Worm (Caenorhabditis elegans) whole organism, early embryonic: ENCODE results near the gene C54E10.10.
"Not testable (repeated sequence)": the region's sequence is repeated elsewhere in the genome, so short reads cannot be mapped to it uniquely, and the experiment has no call there.

Experiments
- B0310.2 ChIP-seq: sonication (generic microtip); optimal IDR thresholded peaks from 2 replicates; lab custom pipeline; 2016; ENCODE audit warnings: mild to moderate bottlenecking, missing genetic modification characterization, missing compliant biosample characterization
- F13C5.2 ChIP-seq: sonication (generic microtip); optimal IDR thresholded peaks from 2 replicates; lab custom pipeline; 2017; ENCODE audit warnings: mild to moderate bottlenecking, missing genetic modification characterization, inconsistent platforms, missing compliant biosample characterization
- aly-1 ChIP-seq: sonication (generic microtip); optimal IDR thresholded peaks from 2 replicates; lab custom pipeline; 2016; ENCODE audit warnings: missing genetic modification characterization, missing compliant biosample characterization
- ama-1 ChIP-seq: fragments of 150-350 bp; optimal IDR thresholded peaks from 2 replicates; lab custom pipeline; 2014
- ceh-13 ChIP-seq: fragments of 200-800 bp; sonication (Bioruptor generic); optimal IDR thresholded peaks from 2 replicates; lab custom pipeline; 2018; ENCODE audit warnings: mild to moderate bottlenecking, missing genetic modification characterization, missing compliant biosample characterization
- ceh-36 ChIP-seq: sonication (generic microtip); optimal IDR thresholded peaks from 2 replicates; lab custom pipeline; 2016; ENCODE audit warnings: missing genetic modification characterization, inconsistent platforms, missing compliant biosample characterization
- ets-7 ChIP-seq: sonication (generic microtip); optimal IDR thresholded peaks from 2 replicates; lab custom pipeline; 2016; ENCODE audit warnings: missing genotype, missing genetic modification characterization, missing compliant biosample characterization
- flt-1 ChIP-seq: fragments of 200-800 bp; sonication (Bioruptor generic); IDR thresholded peaks from 2 replicates; pipeline ENCODE4 v1.3.6; 2022; ENCODE audit warnings: missing genetic modification characterization, missing compliant biosample characterization
- hmbx-1 ChIP-seq: sonication (generic microtip); optimal IDR thresholded peaks from 2 replicates; lab custom pipeline; 2016; ENCODE audit warnings: mild to moderate bottlenecking, missing genetic modification characterization, missing compliant biosample characterization
- hmg-4 ChIP-seq: fragments of 200-800 bp; sonication (Bioruptor generic); optimal IDR thresholded peaks from 2 replicates; lab custom pipeline; 2018; ENCODE audit warnings: mild to moderate bottlenecking, missing genetic modification characterization, missing compliant biosample characterization
- hnd-1 ChIP-seq: sonication (generic microtip); optimal IDR thresholded peaks from 2 replicates; lab custom pipeline; 2016; ENCODE audit warnings: missing genetic modification characterization, missing compliant biosample characterization
- pes-1 ChIP-seq: fragments of 200-800 bp; sonication (Bioruptor generic); IDR thresholded peaks from 2 replicates; pipeline ENCODE4 v1.3.6; 2022; ENCODE audit warnings: missing genetic modification reagents, missing genetic modification characterization, missing compliant biosample characterization
- scrt-1 ChIP-seq: fragments of 200-800 bp; sonication (Bioruptor generic); IDR thresholded peaks from 2 replicates; pipeline ENCODE4 v1.3.6; 2022; ENCODE audit warnings: missing genetic modification characterization, missing compliant biosample characterization
- sea-1 ChIP-seq: fragments of 200-800 bp; sonication (Bioruptor generic); conservative IDR thresholded peaks from 2 replicates; pipeline ENCODE4 v1.3.6; 2022; ENCODE audit warnings: missing genetic modification characterization, missing compliant biosample characterization
- tbx-11 ChIP-seq: fragments of 200-800 bp; sonication (Bioruptor generic); IDR thresholded peaks from 2 replicates; pipeline ENCODE4 v1.3.6; 2022; ENCODE audit warnings: missing genetic modification characterization, missing compliant biosample characterization
- tbx-37 ChIP-seq: fragments of 200-800 bp; sonication (Bioruptor generic); conservative IDR thresholded peaks from 2 replicates; pipeline ENCODE4 v1.3.6; 2022; ENCODE audit warnings: missing genetic modification reagents, missing genetic modification characterization, missing compliant biosample characterization
- tra-4 ChIP-seq: sonication (generic microtip); optimal IDR thresholded peaks from 2 replicates; lab custom pipeline; 2017; ENCODE audit warnings: missing genetic modification characterization, missing compliant biosample characterization

C54E10.10 gene

DNA sequence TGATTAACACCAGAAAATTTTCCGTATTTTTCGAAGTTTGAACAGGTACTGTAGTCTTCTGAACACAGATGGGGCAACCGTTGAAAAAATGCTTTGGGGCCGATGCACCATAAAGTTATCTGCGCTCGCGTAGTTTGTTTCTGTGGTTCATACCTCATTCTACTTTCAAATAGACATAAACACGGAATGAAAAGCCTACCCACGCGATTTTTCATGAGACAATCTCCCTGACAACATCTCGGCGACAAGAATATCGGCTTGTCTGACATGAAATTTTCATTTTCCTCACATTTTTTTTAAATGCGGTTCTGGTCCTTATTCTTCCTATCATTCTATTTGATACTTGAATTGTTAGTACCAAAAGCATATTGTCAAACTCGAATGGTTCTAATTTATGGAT is 30.4 kb downstream of the C54E10.10 start, which contains the start of gene clec-257:
Gene clec-257 (plus strand): TSS at position 301 of the 400 bp plus-strand sequence.
- no peak for TF ChIP-seq ama-1 (lab: Kevin White, UChicago)

ce11 chrV:18771804-18772386 is 31.3 kb downstream of the C54E10.10 start:
- TF ChIP-seq ama-1 (lab: Kevin White, UChicago) (no peak), hmg-4 (GFP tag; lab: Kevin White, UChicago) (no peak), ceh-36 (tag; lab: Kevin White, UChicago) (no peak), pes-1 (GFP tag; lab: Robert Waterston, UW) (no peak), tra-4 (no peak), aly-1 (tag; lab: Kevin White, UChicago) (no peak), tbx-37 (GFP tag; lab: Robert Waterston, UW) (no peak), B0310.2 (no peak), ceh-13 (GFP tag; lab: Kevin White, UChicago) (no peak), flt-1 (no peak)

- TF ChIP-seq hmg-4 (GFP tag; lab: Kevin White, UChicago) (no peak), tra-4 (no peak), ceh-13 (GFP tag; lab: Kevin White, UChicago) (no peak), ama-1 (lab: Kevin White, UChicago) (no peak), F13C5.2 (tag; lab: Kevin White, UChicago) (no peak), flt-1 (no peak), tbx-11 (GFP tag; lab: Robert Waterston, UW) (no peak), B0310.2 (no peak), tbx-37 (GFP tag; lab: Robert Waterston, UW) (no peak), pes-1 (GFP tag; lab: Robert Waterston, UW) (no peak), scrt-1 (GFP tag; lab: Robert Waterston, UW) (no peak), ceh-36 (tag; lab: Kevin White, UChicago) (no peak), hnd-1 (tag; lab: Kevin White, UChicago) (no peak)
Measured at ce11 chrV:18771390-18771789, 31.8 kb downstream of the C54E10.10 start, which contains the start of gene clec-256. TSS of gene clec-256 (plus strand) at chrV:18771690.

DNA sequence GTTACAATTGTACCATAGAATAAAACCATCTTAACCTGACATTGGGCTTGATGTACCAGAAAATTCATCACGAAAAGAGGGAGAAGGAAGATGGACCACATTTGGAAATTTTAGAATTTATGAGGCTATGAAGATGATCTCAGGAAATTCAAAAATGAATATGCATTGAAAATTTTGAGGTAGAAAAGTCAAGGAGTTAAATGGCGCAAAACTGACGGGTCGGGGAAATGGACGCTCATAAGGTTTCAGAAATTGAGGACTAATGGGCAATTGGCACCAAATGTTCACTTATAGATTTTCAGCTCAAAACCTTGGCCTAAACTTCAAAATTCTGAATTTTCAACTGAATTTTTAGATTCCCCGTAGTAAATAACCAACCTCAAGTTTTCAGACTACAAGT is 32.5 kb downstream of the C54E10.10 start, which contains the start of gene clec-255:
Gene clec-255 (minus strand): TSS at position 101 of the 400 bp plus-strand sequence.
- no peak for TF ChIP-seq aly-1 (tag; lab: Kevin White, UChicago)
- no peak for TF ChIP-seq hmg-4 (GFP tag; lab: Kevin White, UChicago)
- no peak for TF ChIP-seq flt-1
- no peak for TF ChIP-seq B0310.2
- TF ChIP-seq ets-7 (tag; lab: Kevin White, UChicago): no peak
- no peak for TF ChIP-seq hnd-1 (tag; lab: Kevin White, UChicago)
- no peak for TF ChIP-seq pes-1 (GFP tag; lab: Robert Waterston, UW)
- TF ChIP-seq tra-4: no peak
- TF ChIP-seq sea-1 (GFP tag; lab: Robert Waterston, UW): no peak
- TF ChIP-seq ceh-36 (tag; lab: Kevin White, UChicago): no peak
- no peak for TF ChIP-seq F13C5.2 (tag; lab: Kevin White, UChicago)

ce11 chrV:18769902-18770301 is 33.3 kb downstream of the C54E10.10 start:
- TF ChIP-seq scrt-1 (GFP tag; lab: Robert Waterston, UW) (no peak), sea-1 (GFP tag; lab: Robert Waterston, UW) (no peak), aly-1 (tag; lab: Kevin White, UChicago) (no peak), tra-4 (no peak), F13C5.2 (tag; lab: Kevin White, UChicago) (no peak), pes-1 (GFP tag; lab: Robert Waterston, UW) (no peak), tbx-11 (GFP tag; lab: Robert Waterston, UW) (no peak), hmg-4 (GFP tag; lab: Kevin White, UChicago) (no peak), ceh-36 (tag; lab: Kevin White, UChicago) (no peak), ets-7 (tag; lab: Kevin White, UChicago) (no peak), B0310.2 (no peak)

ce11 chrV:18762044-18762443 is 41.1 kb downstream of the C54E10.10 start, which contains the start of gene F11D11.22:
TSS of gene F11D11.22 (plus strand) at chrV:18762344.
- not testable (repeated sequence) for TF ChIP-seq hmbx-1 (tag; lab: Kevin White, UChicago); ets-7 (tag; lab: Kevin White, UChicago); flt-1

DNA sequence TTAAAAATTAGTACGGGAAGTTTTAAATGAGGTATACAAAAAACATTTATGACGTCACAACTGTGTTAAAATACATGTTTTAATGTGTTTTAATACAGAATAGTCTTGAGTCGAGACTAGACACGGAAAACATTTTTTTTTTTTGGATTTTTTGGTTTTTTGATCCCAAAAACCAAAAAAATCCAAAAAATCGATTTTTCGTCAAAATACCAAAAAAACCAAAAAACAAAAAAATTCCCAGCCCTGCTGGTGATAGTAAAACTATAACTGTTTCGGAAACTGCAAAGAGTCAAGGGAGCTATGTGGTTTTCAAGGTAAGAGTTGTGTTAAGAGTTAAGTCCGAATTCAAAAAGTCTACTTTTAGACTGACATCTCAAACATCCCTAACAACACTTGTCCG is 42.1 kb downstream of the C54E10.10 start, which contains the start of gene F11D11.4:
Gene F11D11.4 (plus strand): TSS at position 301 of the 400 bp plus-strand sequence.
- TF ChIP-seq ets-7 (tag; lab: Kevin White, UChicago): no peak
- TF ChIP-seq scrt-1 (GFP tag; lab: Robert Waterston, UW): no peak
- no peak for TF ChIP-seq F13C5.2 (tag; lab: Kevin White, UChicago)
- no peak for TF ChIP-seq hmbx-1 (tag; lab: Kevin White, UChicago)
- no peak for TF ChIP-seq flt-1
- no peak for TF ChIP-seq B0310.2
- no peak for TF ChIP-seq hmg-4 (GFP tag; lab: Kevin White, UChicago)
- TF ChIP-seq ama-1 (lab: Kevin White, UChicago): no peak
- no peak for TF ChIP-seq tbx-11 (GFP tag; lab: Robert Waterston, UW)
- no peak for TF ChIP-seq sea-1 (GFP tag; lab: Robert Waterston, UW)
- TF ChIP-seq ceh-36 (tag; lab: Kevin White, UChicago): no peak
- TF ChIP-seq ceh-13 (GFP tag; lab: Kevin White, UChicago): no peak
- no peak for TF ChIP-seq pes-1 (GFP tag; lab: Robert Waterston, UW)
- TF ChIP-seq hnd-1 (tag; lab: Kevin White, UChicago): no peak
- no peak for TF ChIP-seq aly-1 (tag; lab: Kevin White, UChicago)
- TF ChIP-seq tbx-37 (GFP tag; lab: Robert Waterston, UW): no peak
